Fruit fly (Drosophila melanogaster) whole organism, embryonic: ENCODE results near the gene RpS12.
A peak's percentile ranks its signal among the peaks of the same experiment; 100 is the strongest.

Source experiments
- Ada2b ChIP-seq: fragments of 200-800 bp; sonication (Bioruptor generic); IDR thresholded peaks from 2 replicates; pipeline ENCODE4 v1.3.6; 2022; ENCODE audit warnings: missing biosample characterization, missing genetic modification characterization
- Awh ChIP-seq: fragments of 200-800 bp; sonication (Bioruptor generic); IDR thresholded peaks from 2 replicates; pipeline ENCODE4, ENCODE4 v1.3.6; 2022; ENCODE audit warnings: missing biosample characterization, missing genetic modification characterization
- CG10565 ChIP-seq: fragments of 200-800 bp; sonication (Bioruptor generic); optimal IDR thresholded peaks from 3 replicates; lab custom pipeline; 2016; ENCODE audit warnings: missing biosample characterization, mild to moderate bottlenecking, missing genetic modification characterization
- CG11093 ChIP-seq: fragments of 200-800 bp; sonication (Bioruptor generic); IDR thresholded peaks from 3 replicates; pipeline ENCODE4 v1.3.6; 2022; ENCODE audit warnings: missing biosample characterization, missing genetic modification characterization
- CG11247 ChIP-seq: fragments of 200-800 bp; sonication (Bioruptor generic); IDR thresholded peaks from 2 replicates; pipeline ENCODE4 v1.3.6; 2022; ENCODE audit warnings: missing biosample characterization, missing genetic modification characterization
- CG11696 ChIP-seq: fragments of 200-800 bp; sonication (Bioruptor generic); IDR thresholded peaks from 2 replicates; pipeline ENCODE4 v1.3.6; 2022; ENCODE audit warnings: missing biosample characterization, missing genetic modification characterization
- CG12299 ChIP-seq: fragments of 200-800 bp; sonication (Bioruptor generic); optimal IDR thresholded peaks from 2 replicates; lab custom pipeline; 2018; ENCODE audit warnings: missing biosample characterization, mild to moderate bottlenecking, missing genetic modification characterization
- CG13296 ChIP-seq: fragments of 200-800 bp; sonication (Bioruptor generic); optimal IDR thresholded peaks from 3 replicates; lab custom pipeline; 2018; ENCODE audit warnings: missing biosample characterization, mild to moderate bottlenecking, missing genetic modification characterization
- CG14667 ChIP-seq: fragments of 200-800 bp; sonication (Bioruptor generic); IDR thresholded peaks from 2 replicates; pipeline ENCODE4 v1.3.6; 2022; ENCODE audit warnings: missing biosample characterization, missing genetic modification characterization
- CG15696 ChIP-seq: fragments of 200-800 bp; sonication (Bioruptor generic); optimal IDR thresholded peaks from 2 replicates; lab custom pipeline; 2019; ENCODE audit warnings: missing biosample characterization, mild to moderate bottlenecking, missing genetic modification characterization, moderate library complexity
- CG17359 ChIP-seq: fragments of 200-800 bp; sonication (Bioruptor generic); optimal IDR thresholded peaks from 3 replicates; lab custom pipeline; 2018; ENCODE audit warnings: missing biosample characterization, mild to moderate bottlenecking, missing genetic modification characterization, moderate library complexity
- CG18619 ChIP-seq: fragments of 200-800 bp; sonication (Bioruptor generic); optimal IDR thresholded peaks from 3 replicates; lab custom pipeline; 2017; ENCODE audit warnings: missing biosample characterization, mild to moderate bottlenecking, missing genetic modification characterization
- CG2712 ChIP-seq: fragments of 200-800 bp; optimal IDR thresholded peaks from 3 replicates; lab custom pipeline; 2019; ENCODE audit warnings: missing biosample characterization, mild to moderate bottlenecking, missing genetic modification characterization, moderate library complexity
- CG2889 ChIP-seq: fragments of 200-800 bp; sonication (Bioruptor generic); IDR thresholded peaks from 3 replicates; pipeline ENCODE4 v1.3.6; 2022; ENCODE audit warnings: missing biosample characterization, missing genetic modification characterization
- CG31365 ChIP-seq: fragments of 200-800 bp; sonication (Bioruptor generic); optimal IDR thresholded peaks from 2 replicates; lab custom pipeline; 2018; ENCODE audit warnings: missing biosample characterization, mild to moderate bottlenecking, missing genetic modification characterization
- CG32532 ChIP-seq: fragments of 200-800 bp; sonication (Bioruptor generic); IDR thresholded peaks from 2 replicates; pipeline ENCODE4 v1.3.6; 2022; ENCODE audit warnings: missing biosample characterization, missing genetic modification characterization
- CG32767 ChIP-seq: fragments of 200-800 bp; sonication (Bioruptor generic); IDR thresholded peaks from 2 replicates; pipeline ENCODE4 v1.3.6; 2022; ENCODE audit warnings: missing biosample characterization, missing genetic modification characterization
- CG3281 ChIP-seq: fragments of 200-800 bp; sonication (Bioruptor generic); optimal IDR thresholded peaks from 3 replicates; lab custom pipeline; 2017; ENCODE audit warnings: missing biosample characterization, mild to moderate bottlenecking, missing genetic modification characterization
- CG34224 ChIP-seq: fragments of 200-800 bp; sonication (Bioruptor generic); IDR thresholded peaks from 3 replicates; pipeline ENCODE4 v1.3.6; 2022; ENCODE audit warnings: missing biosample characterization, missing genetic modification characterization; ENCODE audit not compliant: partially characterized antibody
- CG3726 ChIP-seq: fragments of 200-800 bp; sonication (Bioruptor generic); IDR thresholded peaks from 3 replicates; pipeline ENCODE4, ENCODE4 v1.3.6; 2022; ENCODE audit warnings: missing biosample characterization, missing genetic modification characterization
- CG4282 ChIP-seq: fragments of 200-800 bp; sonication (Bioruptor generic); optimal IDR thresholded peaks from 2 replicates; lab custom pipeline; 2016; ENCODE audit warnings: missing biosample characterization, missing genetic modification characterization
- CG8765 ChIP-seq: fragments of 200-800 bp; sonication (Bioruptor generic); IDR thresholded peaks from 2 replicates; pipeline ENCODE4 v1.3.6; 2022; ENCODE audit warnings: missing biosample characterization, missing genetic modification characterization
- CG9727 ChIP-seq: fragments of 200-800 bp; sonication (Bioruptor generic); optimal IDR thresholded peaks from 3 replicates; lab custom pipeline; 2017; ENCODE audit warnings: missing biosample characterization, mild to moderate bottlenecking, missing genetic modification characterization
- Dek ChIP-seq: fragments of 200-800 bp; sonication (Bioruptor generic); optimal IDR thresholded peaks from 3 replicates; lab custom pipeline; 2019; ENCODE audit warnings: missing biosample characterization, mild to moderate bottlenecking, missing genetic modification characterization, moderate library complexity
- Dip3 ChIP-seq: fragments of 200-800 bp; sonication (Bioruptor generic); optimal IDR thresholded peaks from 3 replicates; lab custom pipeline; 2016; ENCODE audit warnings: missing biosample characterization, missing genetic modification characterization
- Doc3 ChIP-seq: fragments of 200-800 bp; sonication (Bioruptor generic); IDR thresholded peaks from 3 replicates; pipeline ENCODE4 v1.3.6; 2022; ENCODE audit warnings: missing biosample characterization, missing genetic modification characterization; ENCODE audit not compliant: partially characterized antibody
- Dp ChIP-seq: fragments of 200-800 bp; sonication (Bioruptor generic); optimal IDR thresholded peaks from 2 replicates; lab custom pipeline; 2018; ENCODE audit warnings: missing biosample characterization, mild to moderate bottlenecking, missing genetic modification characterization, moderate library complexity
- GATAe ChIP-seq: fragments of 200-800 bp; sonication (Bioruptor generic); conservative IDR thresholded peaks from 2 replicates; pipeline ENCODE4 v1.3.6; 2022; ENCODE audit warnings: missing biosample characterization, missing genetic modification characterization
- Hey ChIP-seq: fragments of 200-800 bp; sonication (Bioruptor generic); optimal IDR thresholded peaks from 3 replicates; lab custom pipeline; 2018; ENCODE audit warnings: missing biosample characterization, mild to moderate bottlenecking, missing genetic modification characterization
- MBD-R2 ChIP-seq: fragments of 200-800 bp; sonication (Bioruptor generic); IDR thresholded peaks from 2 replicates; pipeline ENCODE4 v1.3.6; 2022; ENCODE audit warnings: missing biosample characterization, missing genetic modification characterization
- NC2β ChIP-seq: fragments of 200-800 bp; sonication (Bioruptor generic); optimal IDR thresholded peaks from 2 replicates; lab custom pipeline; 2016; ENCODE audit warnings: missing biosample characterization, missing genetic modification characterization
- Tbp ChIP-seq: fragments of >200 bp; optimal IDR thresholded peaks from 2 replicates; lab custom pipeline; 2018; ENCODE audit warnings: missing biosample characterization, missing genetic modification characterization
- ac ChIP-seq: fragments of 200-800 bp; sonication (Bioruptor generic); optimal IDR thresholded peaks from 3 replicates; lab custom pipeline; 2017; ENCODE audit warnings: missing biosample characterization, mild to moderate bottlenecking, missing genetic modification characterization
- ase ChIP-seq: fragments of 200-800 bp; sonication (Bioruptor generic); IDR thresholded peaks from 3 replicates; pipeline ENCODE4 v1.3.6; 2022; ENCODE audit warnings: missing biosample characterization, missing genetic modification characterization
- bab2 ChIP-seq: fragments of 200-800 bp; sonication (Bioruptor generic); optimal IDR thresholded peaks from 2 replicates; lab custom pipeline; 2016; ENCODE audit warnings: missing biosample characterization, missing genetic modification characterization
- chinmo ChIP-seq: fragments of 200-800 bp; sonication (Bioruptor generic); IDR thresholded peaks from 4 replicates; pipeline ENCODE4 v1.3.6; 2022; ENCODE audit warnings: missing biosample characterization, missing genetic modification characterization; ENCODE audit not compliant: partially characterized antibody
- crc ChIP-seq: fragments of 200-800 bp; sonication (Bioruptor generic); optimal IDR thresholded peaks from 2 replicates; lab custom pipeline; 2016; ENCODE audit warnings: missing biosample characterization, missing genetic modification characterization
- crp ChIP-seq, 2 experiments: fragments of 200-800 bp; sonication (Bioruptor generic); optimal IDR thresholded peaks; 2 replicates in 1 of 2; 3 replicates in 1 of 2; lab custom pipeline; 2017; ENCODE audit warnings: missing biosample characterization in 2 of 2, missing genetic modification characterization in 2 of 2, mild to moderate bottlenecking in 1 of 2, moderate library complexity in 1 of 2
- eve ChIP-seq, 2 experiments: fragments of >200 bp; optimal IDR thresholded peaks; 2 replicates each; lab custom pipeline; 2017; ENCODE audit warnings: missing biosample characterization in 2 of 2, missing genetic modification characterization in 2 of 2
- fd96Cb ChIP-seq: fragments of 200-800 bp; sonication (Bioruptor generic); optimal IDR thresholded peaks from 2 replicates; lab custom pipeline; 2018; ENCODE audit warnings: missing biosample characterization, mild to moderate bottlenecking, missing genetic modification characterization, moderate library complexity
- gcm2 ChIP-seq: fragments of 200-800 bp; sonication (Bioruptor generic); optimal IDR thresholded peaks from 2 replicates; lab custom pipeline; 2016; ENCODE audit warnings: missing biosample characterization, missing genetic modification characterization
- grn ChIP-seq: fragments of 200-800 bp; sonication (Bioruptor generic); optimal IDR thresholded peaks from 3 replicates; lab custom pipeline; 2017; ENCODE audit warnings: missing biosample characterization, missing genetic modification characterization
- ham ChIP-seq: fragments of 200-800 bp; sonication (Bioruptor generic); IDR thresholded peaks from 2 replicates; pipeline ENCODE4 v1.3.6; 2022; ENCODE audit warnings: missing biosample characterization, missing genetic modification characterization
- otp ChIP-seq: fragments of 200-800 bp; sonication (Bioruptor generic); IDR thresholded peaks from 3 replicates; pipeline ENCODE4, ENCODE4 v1.3.6; 2022; ENCODE audit warnings: missing biosample characterization, missing genetic modification characterization
- pfk ChIP-seq: fragments of 200-800 bp; sonication (Bioruptor generic); optimal IDR thresholded peaks from 2 replicates; lab custom pipeline; 2018; ENCODE audit warnings: missing biosample characterization, mild to moderate bottlenecking, missing genetic modification characterization, moderate library complexity
- psq ChIP-seq: fragments of 200-800 bp; sonication (Bioruptor generic); optimal IDR thresholded peaks from 2 replicates; lab custom pipeline; 2017; ENCODE audit warnings: missing biosample characterization, missing genetic modification characterization
- seq ChIP-seq: fragments of 200-800 bp; sonication (Bioruptor generic); IDR thresholded peaks from 2 replicates; pipeline ENCODE4 v1.3.6; 2022; ENCODE audit warnings: missing biosample characterization, missing genetic modification characterization
- sisA ChIP-seq: fragments of 200-800 bp; sonication (Bioruptor generic); IDR thresholded peaks from 2 replicates; pipeline ENCODE4 v1.3.6; 2022; ENCODE audit warnings: missing biosample characterization, missing genetic modification characterization
- trem ChIP-seq: fragments of 200-800 bp; optimal IDR thresholded peaks from 3 replicates; lab custom pipeline; 2019; ENCODE audit warnings: missing biosample characterization, mild to moderate bottlenecking, missing genetic modification characterization, moderate library complexity
- zf30C ChIP-seq: fragments of 200-800 bp; sonication (Bioruptor generic); optimal IDR thresholded peaks from 3 replicates; lab custom pipeline; 2018; ENCODE audit warnings: missing biosample characterization, mild to moderate bottlenecking, missing genetic modification characterization

RpS12 gene

DNA sequence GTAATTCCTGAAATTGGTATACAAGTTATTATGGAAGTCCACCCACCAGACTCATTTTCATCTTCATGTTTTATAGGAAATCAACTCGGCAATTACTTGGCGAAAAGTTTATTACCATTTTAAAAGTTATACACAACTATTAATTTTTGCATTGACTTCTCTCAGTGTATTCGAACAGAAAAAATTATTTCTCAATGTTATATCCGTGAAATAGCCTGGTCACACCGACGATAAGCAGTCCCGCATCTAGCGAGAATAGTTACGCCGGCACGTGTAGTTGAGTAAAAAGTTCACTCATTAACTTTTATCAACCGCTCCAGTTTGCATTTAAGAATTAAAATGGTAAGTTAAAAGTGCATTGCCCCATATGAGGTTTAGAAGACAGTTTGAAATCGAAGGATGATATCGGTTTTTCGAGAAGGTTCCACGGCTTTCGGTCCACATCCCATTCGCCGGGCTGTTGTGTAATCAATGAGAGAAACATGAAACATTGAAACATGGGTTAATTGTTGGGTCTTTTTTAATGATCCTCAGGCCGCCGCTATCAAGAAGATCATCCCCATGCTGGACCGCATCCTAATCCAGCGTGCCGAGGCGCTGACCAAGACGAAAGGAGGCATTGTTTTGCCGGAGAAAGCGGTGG is 7.2 kb upstream of the RpS12 start, which contains the start of gene CG11267 (continued):
- TF ChIP-seq CG10565 (GFP tag; lab: Kevin White, UChicago) (peak; percentile 59), CG34224 (peak; percentile 37; the same call in 2 of the 3 replicates), crp (GFP tag; optimal IDR thresholded peaks at IDR 0.05; lab: Kevin White, UChicago) (no peak), CG13296 (GFP tag; lab: Kevin White, UChicago) (peak; percentile 91), bab2 (GFP tag; lab: Kevin White, UChicago) (peak; percentile 80), CG31365 (peak; percentile 69), Hey (tag; lab: Kevin White, UChicago) (no peak), psq (GFP tag; lab: Kevin White, UChicago) (peak; percentile 1), Ada2b (GFP tag; lab: Robert Waterston, UW) (peak; percentile 94), pfk (GFP tag; lab: Kevin White, UChicago) (peak; percentile 27), CG32767 (GFP tag; lab: Robert Waterston, UW) (peak; percentile 62), CG18619 (GFP tag; lab: Kevin White, UChicago) (peak; percentile 73), CG11247 (GFP tag; lab: Robert Waterston, UW) (peak; percentile 89), zf30C (GFP tag; lab: Kevin White, UChicago) (peak; percentile 94), CG14667 (GFP tag; lab: Robert Waterston, UW) (peak; percentile 79), fd96Cb (tag; lab: Kevin White, UChicago) (peak; percentile 85), gcm2 (GFP tag; lab: Kevin White, UChicago) (no peak), CG2712 (tag; lab: Kevin White, UChicago) (peak; percentile 83), CG12299 (no peak), Tbp (GFP tag; lab: Kevin White, UChicago) (no peak), CG3281 (GFP tag; lab: Kevin White, UChicago) (peak; percentile 90), CG8765 (peak; percentile 79), CG4282 (GFP tag; lab: Kevin White, UChicago) (peak; percentile 60), Doc3 (GFP tag; lab: Robert Waterston, UW) (0 out of 3 replicates have a peak, but pooled peaks have one; percentile 21), ase (peak; percentile 94), CG32532 (GFP tag; lab: Robert Waterston, UW) (peak; percentile 95), otp (GFP tag; lab: Robert Waterston, UW) (peak; percentile 94), CG17359 (tag; lab: Kevin White, UChicago) (peak; percentile 90), NC2β (GFP tag; lab: Kevin White, UChicago) (peak; percentile 30), CG3726 (GFP tag; lab: Robert Waterston, UW) (peak; percentile 86), chinmo (no peak), ham (GFP tag; lab: Robert Waterston, UW) (peak; percentile 57; the same call in 1 of the 2 replicates), GATAe (GFP tag; lab: Robert Waterston, UW) (peak; percentile 76), crc (GFP tag; lab: Kevin White, UChicago) (peak; percentile 71), CG9727 (peak; percentile 82), seq (GFP tag; lab: Robert Waterston, UW) (peak; percentile 82), ac (GFP tag; lab: Kevin White, UChicago) (no peak), Dip3 (GFP tag; lab: Kevin White, UChicago) (peak; percentile 85), grn (no peak), CG11093 (GFP tag; lab: Robert Waterston, UW) (peak; percentile 65; the same call in 1 of the 3 replicates), CG15696 (peak; percentile 81), Dek (peak; percentile 85), CG11696 (peak; percentile 87), Awh (GFP tag; lab: Robert Waterston, UW) (peak; percentile 87), eve (GFP tag; optimal IDR thresholded peaks at IDR 0.05; lab: Kevin White, UChicago) (peak in 1 of 2 experiments; percentile 88), trem (tag; lab: Kevin White, UChicago) (peak; percentile 66), CG2889 (GFP tag; lab: Robert Waterston, UW) (peak; percentile 69; the same call in 2 of the 3 replicates), sisA (peak; percentile 93), MBD-R2 (peak; percentile 80; the same call in 1 of the 2 replicates), Dp (no peak)
